Fruit fly (Drosophila melanogaster) whole organism, embryonic: ENCODE measurements around the gene dib.

Experiments used
- CG10147 ChIP-seq: fragments of 200-800 bp; sonication (Bioruptor generic); optimal IDR thresholded peaks from 2 replicates; lab custom pipeline; 2019; ENCODE audit warnings: missing biosample characterization, mild to moderate bottlenecking, missing genetic modification characterization, moderate library complexity
- CG11093 ChIP-seq: fragments of 200-800 bp; sonication (Bioruptor generic); IDR thresholded peaks from 3 replicates; pipeline ENCODE4 v1.3.6; 2022; ENCODE audit warnings: missing biosample characterization, missing genetic modification characterization
- CG12236 ChIP-seq: fragments of 200-800 bp; sonication (Bioruptor generic); optimal IDR thresholded peaks from 2 replicates; lab custom pipeline; 2016; ENCODE audit warnings: missing biosample characterization, missing genetic modification characterization
- CG1233 ChIP-seq: fragments of 200-800 bp; sonication (Bioruptor generic); optimal IDR thresholded peaks from 4 replicates; lab custom pipeline; 2018; ENCODE audit warnings: missing biosample characterization, mild to moderate bottlenecking, missing genetic modification characterization
- CG12942 ChIP-seq: fragments of 200-800 bp; sonication (Bioruptor generic); optimal IDR thresholded peaks from 3 replicates; lab custom pipeline; 2016; ENCODE audit warnings: missing biosample characterization, missing genetic modification characterization
- CG15073 ChIP-seq: fragments of 200-800 bp; sonication (Bioruptor generic); optimal IDR thresholded peaks from 2 replicates; lab custom pipeline; 2016; ENCODE audit warnings: missing biosample characterization, missing genetic modification characterization
- CG17361 ChIP-seq: fragments of 200-800 bp; sonication (Bioruptor generic); IDR thresholded peaks from 3 replicates; pipeline ENCODE4 v1.3.6; 2022; ENCODE audit warnings: missing biosample characterization, missing genetic modification characterization
- CG1832 ChIP-seq: fragments of 200-800 bp; sonication (Bioruptor generic); optimal IDR thresholded peaks from 2 replicates; lab custom pipeline; 2017; ENCODE audit warnings: missing biosample characterization, mild to moderate bottlenecking, missing genetic modification characterization, inconsistent platforms
- CG2678 ChIP-seq: fragments of 200-800 bp; sonication (Bioruptor generic); optimal IDR thresholded peaks from 3 replicates; lab custom pipeline; 2019; ENCODE audit warnings: missing biosample characterization, mild to moderate bottlenecking, missing genetic modification characterization, moderate library complexity
- CG31441 ChIP-seq: fragments of 200-800 bp; sonication (Bioruptor generic); IDR thresholded peaks from 2 replicates; pipeline ENCODE4 v1.3.6; 2022; ENCODE audit warnings: missing biosample characterization, missing genetic modification characterization
- CG3847 ChIP-seq: fragments of 200-800 bp; sonication (Bioruptor generic); IDR thresholded peaks from 2 replicates; pipeline ENCODE4 v1.3.6; 2022; ENCODE audit warnings: missing biosample characterization, missing genetic modification characterization
- CG4360 ChIP-seq: fragments of 200-800 bp; sonication (Bioruptor generic); IDR thresholded peaks from 2 replicates; pipeline ENCODE4 v1.3.6; 2022; ENCODE audit warnings: missing biosample characterization, missing genetic modification characterization
- CG4730 ChIP-seq: fragments of 200-800 bp; sonication (Bioruptor generic); IDR thresholded peaks from 2 replicates; pipeline ENCODE4 v1.3.6; 2022; ENCODE audit warnings: missing biosample characterization, missing genetic modification characterization
- CG4820 ChIP-seq: fragments of 200-800 bp; sonication (Bioruptor generic); optimal IDR thresholded peaks from 3 replicates; lab custom pipeline; 2016; ENCODE audit warnings: missing biosample characterization, missing genetic modification characterization
- CG6175 ChIP-seq: fragments of 200-800 bp; sonication (Bioruptor generic); IDR thresholded peaks from 3 replicates; pipeline ENCODE4 v1.3.6; 2022; ENCODE audit warnings: missing biosample characterization, missing genetic modification characterization
- CG6765 ChIP-seq: fragments of 200-800 bp; sonication (Bioruptor generic); optimal IDR thresholded peaks from 3 replicates; lab custom pipeline; 2017; ENCODE audit warnings: missing biosample characterization, mild to moderate bottlenecking, missing genetic modification characterization
- CG8359 ChIP-seq: fragments of 200-800 bp; sonication (Bioruptor generic); optimal IDR thresholded peaks from 2 replicates; lab custom pipeline; 2017; ENCODE audit warnings: missing biosample characterization, mild to moderate bottlenecking, missing genetic modification characterization, borderline replicate concordance
- CHES-1-like ChIP-seq: fragments of 200-800 bp; sonication (Bioruptor generic); optimal IDR thresholded peaks from 2 replicates; lab custom pipeline; 2016; ENCODE audit warnings: missing biosample characterization, missing genetic modification characterization
- CrebB ChIP-seq: fragments of 200-800 bp; sonication (Bioruptor generic); optimal IDR thresholded peaks from 3 replicates; lab custom pipeline; 2018; ENCODE audit warnings: missing biosample characterization, mild to moderate bottlenecking, missing genetic modification characterization
- D19B ChIP-seq: fragments of 200-800 bp; sonication (Bioruptor generic); optimal IDR thresholded peaks from 2 replicates; lab custom pipeline; 2017; ENCODE audit warnings: missing biosample characterization, mild to moderate bottlenecking, missing genetic modification characterization
- ERR ChIP-seq: fragments of 200-800 bp; sonication (Bioruptor generic); optimal IDR thresholded peaks from 2 replicates; lab custom pipeline; 2016; ENCODE audit warnings: missing biosample characterization, missing genetic modification characterization
- H2.0 ChIP-seq: fragments of 200-800 bp; sonication (Bioruptor generic); IDR thresholded peaks from 2 replicates; pipeline ENCODE4 v1.3.6; 2022; ENCODE audit warnings: missing biosample characterization, missing genetic modification characterization
- HHEX ChIP-seq: fragments of 200-800 bp; sonication (Bioruptor generic); optimal IDR thresholded peaks from 3 replicates; lab custom pipeline; 2017; ENCODE audit warnings: missing biosample characterization, mild to moderate bottlenecking, missing genetic modification characterization, missing genetic modification reagents
- HmgD ChIP-seq: fragments of 200-800 bp; sonication (Bioruptor generic); optimal IDR thresholded peaks from 3 replicates; lab custom pipeline; 2016; ENCODE audit warnings: missing biosample characterization, missing genetic modification characterization
- Hr3 ChIP-seq: fragments of 200-800 bp; sonication (Bioruptor generic); optimal IDR thresholded peaks from 3 replicates; lab custom pipeline; 2016; ENCODE audit warnings: missing biosample characterization, missing genetic modification characterization
- Lpt ChIP-seq: fragments of >200 bp; optimal IDR thresholded peaks from 2 replicates; lab custom pipeline; 2018; ENCODE audit warnings: missing biosample characterization, missing genetic modification characterization
- MTF-1 ChIP-seq: fragments of 200-800 bp; sonication (Bioruptor generic); optimal IDR thresholded peaks from 2 replicates; lab custom pipeline; 2018; ENCODE audit warnings: missing biosample characterization, mild to moderate bottlenecking, missing genetic modification characterization, borderline replicate concordance
- Mrtf ChIP-seq: fragments of 200-800 bp; sonication (Bioruptor generic); IDR thresholded peaks from 3 replicates; pipeline ENCODE4 v1.3.6; 2022; ENCODE audit warnings: missing biosample characterization, missing genetic modification characterization
- Ravus ChIP-seq: fragments of 200-800 bp; sonication (Bioruptor generic); IDR thresholded peaks from 2 replicates; pipeline ENCODE4 v1.3.6; 2022; ENCODE audit warnings: missing biosample characterization, missing genetic modification characterization
- Scr ChIP-seq: fragments of 200-800 bp; sonication (Bioruptor generic); IDR thresholded peaks from 2 replicates; pipeline ENCODE4 v1.3.6; 2022; ENCODE audit warnings: missing biosample characterization, missing genetic modification characterization; ENCODE audit not compliant: partially characterized antibody
- Sry-β ChIP-seq: fragments of 200-800 bp; sonication (Bioruptor generic); optimal IDR thresholded peaks from 2 replicates; lab custom pipeline; 2018; ENCODE audit warnings: missing biosample characterization, mild to moderate bottlenecking, missing genetic modification characterization, moderate library complexity
- amos ChIP-seq: fragments of 200-800 bp; sonication (Bioruptor generic); IDR thresholded peaks from 2 replicates; pipeline ENCODE4 v1.3.6; 2022; ENCODE audit warnings: missing biosample characterization, missing genetic modification characterization; ENCODE audit not compliant: partially characterized antibody
- ap ChIP-seq: fragments of 200-800 bp; sonication (Bioruptor generic); IDR thresholded peaks from 2 replicates; pipeline ENCODE4 v1.3.6; 2022; ENCODE audit warnings: missing biosample characterization, missing genetic modification characterization
- bbx ChIP-seq: fragments of 200-800 bp; sonication (Bioruptor generic); IDR thresholded peaks from 2 replicates; pipeline ENCODE4 v1.3.6; 2022; ENCODE audit warnings: missing biosample characterization, missing genetic modification characterization; ENCODE audit not compliant: partially characterized antibody
- crc ChIP-seq: fragments of 200-800 bp; sonication (Bioruptor generic); optimal IDR thresholded peaks from 2 replicates; lab custom pipeline; 2016; ENCODE audit warnings: missing biosample characterization, missing genetic modification characterization
- dpn ChIP-seq, 2 experiments: fragments of 200-800 bp; sonication (Bioruptor generic); optimal IDR thresholded peaks; 3 replicates each; lab custom pipeline; 2016; ENCODE audit warnings: missing biosample characterization in 2 of 2, missing genetic modification characterization in 2 of 2
- eve ChIP-seq, 2 experiments: fragments of >200 bp; optimal IDR thresholded peaks; 2 replicates each; lab custom pipeline; 2017; ENCODE audit warnings: missing biosample characterization in 2 of 2, missing genetic modification characterization in 2 of 2
- ewg ChIP-seq: fragments of 200-800 bp; sonication (Bioruptor generic); optimal IDR thresholded peaks from 3 replicates; lab custom pipeline; 2017; ENCODE audit warnings: mild to moderate bottlenecking, missing biosample characterization, missing genetic modification reagents, missing genetic modification characterization
- eyg ChIP-seq: fragments of 200-800 bp; sonication (Bioruptor generic); optimal IDR thresholded peaks from 3 replicates; lab custom pipeline; 2016; ENCODE audit warnings: missing biosample characterization, missing genetic modification characterization
- gsb-n ChIP-seq: fragments of 200-800 bp; sonication (Bioruptor generic); optimal IDR thresholded peaks from 3 replicates; lab custom pipeline; 2018; ENCODE audit warnings: missing biosample characterization, mild to moderate bottlenecking, missing genetic modification characterization
- h ChIP-seq: fragments of >200 bp; optimal IDR thresholded peaks from 2 replicates; lab custom pipeline; 2017
- jumu ChIP-seq: fragments of 200-800 bp; sonication (Bioruptor generic); optimal IDR thresholded peaks from 3 replicates; lab custom pipeline; 2016; ENCODE audit warnings: missing biosample characterization, missing genetic modification characterization
- klu ChIP-seq: fragments of 200-800 bp; sonication (Bioruptor generic); IDR thresholded peaks from 2 replicates; pipeline ENCODE4 v1.3.6; 2022; ENCODE audit warnings: missing biosample characterization, missing genetic modification characterization
- lmd ChIP-seq: fragments of 200-800 bp; sonication (Bioruptor generic); IDR thresholded peaks from 2 replicates; pipeline ENCODE4 v1.3.6; 2022; ENCODE audit warnings: missing biosample characterization, missing genetic modification characterization
- luna ChIP-seq: fragments of 200-800 bp; sonication (Bioruptor generic); optimal IDR thresholded peaks from 2 replicates; lab custom pipeline; 2016; ENCODE audit warnings: missing biosample characterization, missing genetic modification characterization
- mld ChIP-seq: fragments of 200-800 bp; sonication (Bioruptor generic); IDR thresholded peaks from 3 replicates; pipeline ENCODE4 v1.3.6; 2022; ENCODE audit warnings: missing biosample characterization, missing genetic modification characterization; ENCODE audit not compliant: partially characterized antibody
- otp ChIP-seq: fragments of 200-800 bp; sonication (Bioruptor generic); IDR thresholded peaks from 3 replicates; pipeline ENCODE4, ENCODE4 v1.3.6; 2022; ENCODE audit warnings: missing biosample characterization, missing genetic modification characterization
- ranshi ChIP-seq: fragments of 200-800 bp; sonication (Bioruptor generic); IDR thresholded peaks from 2 replicates; pipeline ENCODE4 v1.3.6; 2022; ENCODE audit warnings: missing biosample characterization, missing genetic modification characterization
- scrt ChIP-seq: fragments of 200-800 bp; sonication (Bioruptor generic); optimal IDR thresholded peaks from 2 replicates; lab custom pipeline; 2018; ENCODE audit warnings: missing biosample characterization, mild to moderate bottlenecking, missing genetic modification characterization, moderate library complexity
- tna ChIP-seq: fragments of 200-800 bp; sonication (Bioruptor generic); IDR thresholded peaks from 2 replicates; pipeline ENCODE4 v1.3.6; 2022; ENCODE audit warnings: missing biosample characterization, missing genetic modification characterization; ENCODE audit not compliant: partially characterized antibody

Gene dib

DNA sequence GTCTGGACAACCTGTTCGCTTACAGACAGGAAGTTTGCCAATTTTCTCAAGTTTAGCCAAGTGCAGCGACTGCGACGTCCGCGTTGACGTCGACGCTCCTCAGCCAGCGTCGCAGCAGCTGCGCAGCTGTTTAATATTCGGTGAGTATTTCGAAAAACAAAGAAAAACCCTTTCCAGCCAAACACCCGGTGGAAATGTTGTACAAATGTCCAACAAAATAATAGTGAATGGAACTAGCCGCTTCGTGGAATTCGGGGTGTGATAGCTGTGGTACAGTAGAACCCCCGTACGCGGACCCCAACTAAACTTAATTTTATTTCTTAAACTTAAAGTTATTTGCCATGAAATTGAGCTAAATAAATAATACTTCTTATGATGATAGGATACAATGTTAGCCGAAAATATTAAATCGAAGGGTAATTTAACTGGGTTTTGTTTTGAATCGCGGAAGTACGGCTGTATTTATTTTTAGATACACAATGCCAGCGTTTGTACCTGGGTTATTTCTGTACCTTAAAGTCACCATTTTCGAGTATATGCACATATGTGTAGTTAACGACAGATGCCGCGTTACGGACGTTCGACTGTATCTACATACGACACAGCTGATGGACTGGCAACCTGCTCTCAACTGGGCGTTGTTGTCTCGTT, 46.9 kb downstream of the dib start (continued):
- TF ChIP-seq CG6765 (peak; percentile 58), CG11093 (peak; percentile 68; the same call in 1 of the 3 replicates), HHEX (GFP tag; lab: Kevin White, UChicago) (peak; percentile 79), ap (GFP tag; lab: Robert Waterston, UW) (no peak), klu (0 out of 2 replicates have a peak, but pooled peaks have one; percentile 12), Lpt (GFP tag; lab: Kevin White, UChicago) (no peak), CG8359 (GFP tag; lab: Kevin White, UChicago) (peak; percentile 41), CG12236 (peak; percentile 36), CG4730 (GFP tag; lab: Robert Waterston, UW) (no peak), CG4360 (GFP tag; lab: Robert Waterston, UW) (no peak), tna (GFP tag; lab: Robert Waterston, UW) (no peak), CrebB (tag; lab: Kevin White, UChicago) (peak; percentile 49), Ravus (GFP tag; lab: Robert Waterston, UW) (no peak), eve (GFP tag; optimal IDR thresholded peaks at IDR 0.05; lab: Kevin White, UChicago) (no peak), CG10147 (GFP tag; lab: Kevin White, UChicago) (peak; percentile 66), ewg (GFP tag; lab: Kevin White, UChicago) (peak; percentile 56), CG1832 (GFP tag; lab: Kevin White, UChicago) (no peak), ranshi (GFP tag; lab: Robert Waterston, UW) (0 out of 2 replicates have a peak, but pooled peaks have one; percentile 36), HmgD (no peak), ERR (GFP tag; lab: Kevin White, UChicago) (no peak), Scr (GFP tag; lab: Robert Waterston, UW) (no peak), CG31441 (peak; percentile 78), CG2678 (tag; lab: Kevin White, UChicago) (peak; percentile 90), crc (GFP tag; lab: Kevin White, UChicago) (peak; percentile 74), Hr3 (peak; percentile 69), lmd (peak; percentile 74), jumu (GFP tag; lab: Kevin White, UChicago) (no peak), CG4820 (GFP tag; lab: Kevin White, UChicago) (peak; percentile 66), CG12942 (GFP tag; lab: Kevin White, UChicago) (peak; percentile 57), Sry-β (no peak), luna (GFP tag; lab: Kevin White, UChicago) (no peak), CG1233 (peak; percentile 80), MTF-1 (no peak), CHES-1-like (GFP tag; lab: Kevin White, UChicago) (peak; percentile 38), mld (no peak), CG6175 (0 out of 3 replicates have a peak, but pooled peaks have one; percentile 41), gsb-n (tag; lab: Kevin White, UChicago) (peak; percentile 67), h (lab: Kevin White, UChicago) (no peak), dpn (GFP tag; optimal IDR thresholded peaks at IDR 0.05; lab: Kevin White, UChicago) (peak; percentile 76 to 78), CG15073 (GFP tag; lab: Kevin White, UChicago) (no peak), H2.0 (peak; percentile 33; the same call in 1 of the 2 replicates), amos (GFP tag; lab: Robert Waterston, UW) (no peak), D19B (peak; percentile 60), CG3847 (GFP tag; lab: Robert Waterston, UW) (peak; percentile 57; the same call in 1 of the 2 replicates), CG17361 (peak; percentile 86), scrt (peak; percentile 40), Mrtf (GFP tag; lab: Robert Waterston, UW) (peak; percentile 58; the same call in 2 of the 3 replicates), otp (peak; percentile 43; the same call in 1 of the 3 replicates), eyg (GFP tag; lab: Kevin White, UChicago) (peak; percentile 60), bbx (no peak)
